Fruit fly (Drosophila melanogaster) S2 (cell line): ENCODE measurements around the gene CG6656.

Experiments
- CG8478 ChIP-seq: fragments of >200 bp; optimal IDR thresholded peaks from 2 replicates; lab custom pipeline; 2018
- CTCF ChIP-seq, 2 experiments: fragments of >200 bp; optimal IDR thresholded peaks; 2 replicates each; lab custom pipeline; 2018

dm6 chr3R:21867819-21868218 lies 7.3 kb upstream of the CG6656 start, which contains the start of the genes CG6569 and Cby:
- TF ChIP-seq CG8478 (lab: Kevin White, UChicago) (no peak), CTCF (optimal IDR thresholded peaks at IDR 0.05; lab: Kevin White, UChicago) (no peak)
